Fruit fly (Drosophila melanogaster) whole organism, embryonic: Measurements from ENCODE around the gene dachs.
A peak's percentile ranks its signal among the peaks of the same experiment; 100 is the strongest.

ENCODE experiments used
- BEAF-32 ChIP-seq: fragments of 200-800 bp; sonication (Bioruptor generic); optimal IDR thresholded peaks from 3 replicates; lab custom pipeline; 2017; ENCODE audit warnings: missing biosample characterization, missing genetic modification characterization, mild to moderate bottlenecking, moderate library complexity, missing genetic modification reagents
- CG10147 ChIP-seq: fragments of 200-800 bp; sonication (Bioruptor generic); optimal IDR thresholded peaks from 2 replicates; lab custom pipeline; 2019; ENCODE audit warnings: missing biosample characterization, mild to moderate bottlenecking, missing genetic modification characterization, moderate library complexity
- CG10274 ChIP-seq: fragments of 200-800 bp; sonication (Bioruptor generic); optimal IDR thresholded peaks from 3 replicates; lab custom pipeline; 2017; ENCODE audit warnings: missing biosample characterization, mild to moderate bottlenecking, missing genetic modification characterization
- CG10462 ChIP-seq: fragments of 200-800 bp; sonication (Bioruptor generic); optimal IDR thresholded peaks from 2 replicates; lab custom pipeline; 2016; ENCODE audit warnings: missing biosample characterization, missing genetic modification characterization
- CG11723 ChIP-seq: fragments of 200-800 bp; sonication (Bioruptor generic); optimal IDR thresholded peaks from 2 replicates; lab custom pipeline; 2017; ENCODE audit warnings: missing biosample characterization, mild to moderate bottlenecking, missing genetic modification characterization
- CG1233 ChIP-seq: fragments of 200-800 bp; sonication (Bioruptor generic); optimal IDR thresholded peaks from 4 replicates; lab custom pipeline; 2018; ENCODE audit warnings: missing biosample characterization, mild to moderate bottlenecking, missing genetic modification characterization
- CG15269 ChIP-seq: fragments of 200-800 bp; sonication (Bioruptor generic); optimal IDR thresholded peaks from 2 replicates; lab custom pipeline; 2018; ENCODE audit warnings: missing biosample characterization, mild to moderate bottlenecking, missing genetic modification characterization, moderate library complexity
- CG15514 ChIP-seq: fragments of 200-800 bp; sonication (Bioruptor generic); optimal IDR thresholded peaks from 3 replicates; lab custom pipeline; 2017; ENCODE audit warnings: missing biosample characterization, missing genetic modification characterization, mild to moderate bottlenecking, moderate library complexity, missing genetic modification reagents
- CG15696 ChIP-seq: fragments of 200-800 bp; sonication (Bioruptor generic); optimal IDR thresholded peaks from 2 replicates; lab custom pipeline; 2019; ENCODE audit warnings: missing biosample characterization, mild to moderate bottlenecking, missing genetic modification characterization, moderate library complexity
- CG17829 ChIP-seq: fragments of 200-800 bp; optimal IDR thresholded peaks from 2 replicates; lab custom pipeline; 2019; ENCODE audit warnings: missing biosample characterization, mild to moderate bottlenecking, missing genetic modification characterization, moderate library complexity
- CG2678 ChIP-seq: fragments of 200-800 bp; sonication (Bioruptor generic); optimal IDR thresholded peaks from 3 replicates; lab custom pipeline; 2019; ENCODE audit warnings: missing biosample characterization, mild to moderate bottlenecking, missing genetic modification characterization, moderate library complexity
- CG2889 ChIP-seq: fragments of 200-800 bp; sonication (Bioruptor generic); IDR thresholded peaks from 3 replicates; pipeline ENCODE4 v1.3.6; 2022; ENCODE audit warnings: missing biosample characterization, missing genetic modification characterization
- CG30020 ChIP-seq: fragments of 200-800 bp; optimal IDR thresholded peaks from 2 replicates; lab custom pipeline; 2019; ENCODE audit warnings: missing biosample characterization, mild to moderate bottlenecking, missing genetic modification characterization, moderate library complexity
- CG3281 ChIP-seq: fragments of 200-800 bp; sonication (Bioruptor generic); optimal IDR thresholded peaks from 3 replicates; lab custom pipeline; 2017; ENCODE audit warnings: missing biosample characterization, mild to moderate bottlenecking, missing genetic modification characterization
- CG34224 ChIP-seq: fragments of 200-800 bp; sonication (Bioruptor generic); IDR thresholded peaks from 3 replicates; pipeline ENCODE4 v1.3.6; 2022; ENCODE audit warnings: missing biosample characterization, missing genetic modification characterization; ENCODE audit not compliant: partially characterized antibody
- CG43689 ChIP-seq: fragments of 200-800 bp; sonication (Bioruptor generic); IDR thresholded peaks from 2 replicates; pipeline ENCODE4 v1.3.6; 2022; ENCODE audit warnings: missing biosample characterization, missing genetic modification characterization
- CG6791 ChIP-seq: fragments of 200-800 bp; sonication (Bioruptor generic); IDR thresholded peaks from 3 replicates; pipeline ENCODE4 v1.3.6; 2022; ENCODE audit warnings: missing biosample characterization, missing genetic modification characterization; ENCODE audit not compliant: partially characterized antibody
- CHES-1-like ChIP-seq: fragments of 200-800 bp; sonication (Bioruptor generic); optimal IDR thresholded peaks from 2 replicates; lab custom pipeline; 2016; ENCODE audit warnings: missing biosample characterization, missing genetic modification characterization
- Drgx ChIP-seq: fragments of 200-800 bp; sonication (Bioruptor generic); IDR thresholded peaks from 2 replicates; pipeline ENCODE4 v1.3.6; 2022; ENCODE audit warnings: missing biosample characterization, missing genetic modification characterization
- HLHmδ ChIP-seq: fragments of 200-800 bp; sonication (Bioruptor generic); optimal IDR thresholded peaks from 2 replicates; lab custom pipeline; 2018; ENCODE audit warnings: missing biosample characterization, mild to moderate bottlenecking, missing genetic modification characterization, moderate library complexity
- Hr3 ChIP-seq: fragments of 200-800 bp; sonication (Bioruptor generic); optimal IDR thresholded peaks from 3 replicates; lab custom pipeline; 2016; ENCODE audit warnings: missing biosample characterization, missing genetic modification characterization
- NFAT ChIP-seq: fragments of 200-800 bp; sonication (Bioruptor generic); IDR thresholded peaks from 2 replicates; pipeline ENCODE4 v1.3.6; 2022; ENCODE audit warnings: missing biosample characterization, missing genetic modification characterization
- Poxn ChIP-seq: fragments of 200-800 bp; sonication (Bioruptor generic); IDR thresholded peaks from 2 replicates; pipeline ENCODE4 v1.3.6; 2022; ENCODE audit warnings: missing biosample characterization, missing genetic modification characterization
- Trl ChIP-seq, 3 experiments: fragments of >200 bp in 2 of 3; fragments of 200-800 bp in 1 of 3; sonication (Bioruptor generic) in 1 of 3; optimal IDR thresholded peaks; 2 replicates in 1 of 3; 3 replicates in 2 of 3; lab custom pipeline; 2016 to 2017; ENCODE audit warnings: missing biosample characterization in 1 of 3, missing genetic modification characterization in 1 of 3
- Usf ChIP-seq: fragments of 200-800 bp; sonication (Bioruptor generic); optimal IDR thresholded peaks from 2 replicates; lab custom pipeline; 2017; ENCODE audit warnings: missing genotype, missing biosample characterization, missing genetic modification characterization
- Vsx1 ChIP-seq: fragments of 200-800 bp; sonication (Bioruptor generic); optimal IDR thresholded peaks from 2 replicates; lab custom pipeline; 2017; ENCODE audit warnings: missing biosample characterization, mild to moderate bottlenecking, missing genetic modification characterization, missing genetic modification reagents
- ato ChIP-seq: fragments of 200-800 bp; sonication (Bioruptor generic); IDR thresholded peaks from 2 replicates; pipeline ENCODE4 v1.3.6; 2022; ENCODE audit warnings: missing biosample characterization, missing genetic modification characterization; ENCODE audit not compliant: partially characterized antibody
- btn ChIP-seq: fragments of 200-800 bp; sonication (Bioruptor generic); optimal IDR thresholded peaks from 2 replicates; lab custom pipeline; 2016; ENCODE audit warnings: missing biosample characterization, missing genetic modification characterization
- caup ChIP-seq: fragments of 200-800 bp; sonication (Bioruptor generic); optimal IDR thresholded peaks from 3 replicates; lab custom pipeline; 2017; ENCODE audit warnings: missing biosample characterization, mild to moderate bottlenecking, missing genetic modification characterization, moderate library complexity; ENCODE audit not compliant: severe bottlenecking
- chn ChIP-seq: fragments of 200-800 bp; sonication (Bioruptor generic); optimal IDR thresholded peaks from 2 replicates; lab custom pipeline; 2016; ENCODE audit warnings: missing biosample characterization, missing genetic modification characterization
- corto ChIP-seq: fragments of 200-800 bp; sonication (Bioruptor generic); optimal IDR thresholded peaks from 2 replicates; lab custom pipeline; 2016; ENCODE audit warnings: missing biosample characterization, mild to moderate bottlenecking, missing genetic modification characterization, moderate library complexity
- dati ChIP-seq: fragments of 200-800 bp; sonication (Bioruptor generic); IDR thresholded peaks from 2 replicates; pipeline ENCODE4 v1.3.6; 2022; ENCODE audit warnings: missing biosample characterization, missing genetic modification characterization
- ems ChIP-seq: fragments of 200-800 bp; sonication (Bioruptor generic); optimal IDR thresholded peaks from 3 replicates; lab custom pipeline; 2016; ENCODE audit warnings: missing biosample characterization, missing genetic modification characterization
- ftz-f1 ChIP-seq: fragments of 200-800 bp; sonication (Bioruptor generic); optimal IDR thresholded peaks from 2 replicates; lab custom pipeline; 2016; ENCODE audit warnings: missing biosample characterization, missing genetic modification characterization
- knrl ChIP-seq: fragments of 200-800 bp; sonication (Bioruptor generic); IDR thresholded peaks from 3 replicates; pipeline ENCODE4 v1.3.6; 2022; ENCODE audit warnings: missing biosample characterization, missing genetic modification characterization; ENCODE audit not compliant: partially characterized antibody
- lab ChIP-seq: fragments of 200-800 bp; sonication (Bioruptor generic); optimal IDR thresholded peaks from 3 replicates; lab custom pipeline; 2017; ENCODE audit warnings: missing biosample characterization, missing genetic modification characterization, mild to moderate bottlenecking, moderate library complexity, missing genetic modification reagents
- odd ChIP-seq: fragments of 200-800 bp; sonication (Bioruptor generic); optimal IDR thresholded peaks from 2 replicates; lab custom pipeline; 2017; ENCODE audit warnings: missing biosample characterization, mild to moderate bottlenecking, missing genetic modification characterization
- otp ChIP-seq: fragments of 200-800 bp; sonication (Bioruptor generic); IDR thresholded peaks from 3 replicates; pipeline ENCODE4, ENCODE4 v1.3.6; 2022; ENCODE audit warnings: missing biosample characterization, missing genetic modification characterization
- p53 ChIP-seq: fragments of 200-800 bp; sonication (Bioruptor generic); optimal IDR thresholded peaks from 2 replicates; lab custom pipeline; 2016; ENCODE audit warnings: missing biosample characterization, missing genetic modification characterization
- peb ChIP-seq: fragments of 200-800 bp; sonication (Bioruptor generic); IDR thresholded peaks from 2 replicates; pipeline ENCODE4 v1.3.6; 2022; ENCODE audit warnings: missing biosample characterization, missing genetic modification characterization
- sens-2 ChIP-seq: fragments of 200-800 bp; sonication (Bioruptor generic); IDR thresholded peaks from 2 replicates; pipeline ENCODE4 v1.3.6; 2022; ENCODE audit warnings: missing biosample characterization, missing genetic modification characterization
- sim ChIP-seq: fragments of 200-800 bp; sonication (Bioruptor generic); IDR thresholded peaks from 2 replicates; pipeline ENCODE4 v1.3.6; 2022; ENCODE audit warnings: missing biosample characterization, missing genetic modification characterization
- sr ChIP-seq: fragments of 200-800 bp; sonication (Bioruptor generic); IDR thresholded peaks from 3 replicates; pipeline ENCODE4 v1.3.6; 2022; ENCODE audit warnings: missing biosample characterization, missing genetic modification characterization
- trem ChIP-seq: fragments of 200-800 bp; optimal IDR thresholded peaks from 3 replicates; lab custom pipeline; 2019; ENCODE audit warnings: missing biosample characterization, mild to moderate bottlenecking, missing genetic modification characterization, moderate library complexity
- tx ChIP-seq: fragments of 200-800 bp; sonication (Bioruptor generic); optimal IDR thresholded peaks from 2 replicates; lab custom pipeline; 2016; ENCODE audit warnings: missing biosample characterization, missing genetic modification characterization
- unpg ChIP-seq: fragments of 200-800 bp; sonication (Bioruptor generic); optimal IDR thresholded peaks from 3 replicates; lab custom pipeline; 2018; ENCODE audit warnings: missing biosample characterization, mild to moderate bottlenecking, missing genetic modification characterization, moderate library complexity
- vfl ChIP-seq: fragments of 200-800 bp; sonication (Bioruptor generic); optimal IDR thresholded peaks from 2 replicates; lab custom pipeline; 2016; ENCODE audit warnings: missing biosample characterization, missing genetic modification characterization
- wor ChIP-seq: fragments of 200-800 bp; sonication (Bioruptor generic); IDR thresholded peaks from 2 replicates; pipeline ENCODE4 v1.3.6; 2022; ENCODE audit warnings: missing biosample characterization, missing genetic modification characterization
- yki ChIP-seq: fragments of >200 bp; optimal IDR thresholded peaks from 3 replicates; lab custom pipeline; 2018
- zen ChIP-seq: fragments of 200-800 bp; sonication (Bioruptor generic); optimal IDR thresholded peaks from 3 replicates; lab custom pipeline; 2018; ENCODE audit warnings: missing biosample characterization, mild to moderate bottlenecking, missing genetic modification characterization, moderate library complexity

Gene dachs

dm6 chr2L:8464107-8464582 lies 2.5 kb upstream of the dachs start, which contains the start of gene prg (continued):
- no peak for TF ChIP-seq p53 (GFP tag; lab: Kevin White, UChicago)
- no peak for TF ChIP-seq yki (lab: Kevin White, UChicago)
- TF ChIP-seq Vsx1 (GFP tag; lab: Kevin White, UChicago) = peak; percentile 31
- no peak for TF ChIP-seq btn
- TF ChIP-seq CG1233 (GFP tag; lab: Kevin White, UChicago) = peak; percentile 46
- TF ChIP-seq CG43689 (GFP tag; lab: Robert Waterston, UW) = no peak; the same call in 1 of the 2 replicates
- TF ChIP-seq peb (GFP tag; lab: Robert Waterston, UW) = no peak
- no peak for TF ChIP-seq corto
- TF ChIP-seq ato = peak; percentile 97
- peak; percentile 68 for TF ChIP-seq trem
- TF ChIP-seq odd (GFP tag; lab: Kevin White, UChicago) = peak; percentile 68
- TF ChIP-seq unpg (GFP tag; lab: Kevin White, UChicago) = peak; percentile 77
- peak; percentile 68 for TF ChIP-seq CG15269 (tag; lab: Kevin White, UChicago)
- TF ChIP-seq caup (GFP tag; lab: Kevin White, UChicago) = peak; percentile 21
- peak; percentile 58 for TF ChIP-seq Hr3 (GFP tag; lab: Kevin White, UChicago)
- TF ChIP-seq CHES-1-like (GFP tag; lab: Kevin White, UChicago) = peak; percentile 54
- peak; percentile 43 for TF ChIP-seq CG15696
- TF ChIP-seq CG11723 (GFP tag; lab: Kevin White, UChicago) = peak; percentile 21
- TF ChIP-seq Usf = no peak
- TF ChIP-seq Drgx (GFP tag; lab: Robert Waterston, UW) = no peak
- TF ChIP-seq CG3281 (GFP tag; lab: Kevin White, UChicago) = peak; percentile 73
- peak; percentile 45; the same call in 1 of the 3 replicates for TF ChIP-seq otp (GFP tag; lab: Robert Waterston, UW)
- TF ChIP-seq vfl (GFP tag; lab: Kevin White, UChicago) = no peak
- TF ChIP-seq CG30020 (tag; lab: Kevin White, UChicago) = peak; percentile 47
- no peak for TF ChIP-seq ftz-f1
- TF ChIP-seq CG10147 (GFP tag; lab: Kevin White, UChicago) = peak; percentile 81
- no peak for TF ChIP-seq sens-2
- TF ChIP-seq BEAF-32 (GFP tag; lab: Kevin White, UChicago) = peak; percentile 88
- peak; percentile 52 for TF ChIP-seq NFAT (GFP tag; lab: Robert Waterston, UW)
- TF ChIP-seq sim = no peak
- TF ChIP-seq CG2678 (tag; lab: Kevin White, UChicago) = peak; percentile 77
- TF ChIP-seq CG17829 (tag; lab: Kevin White, UChicago) = peak; percentile 55
- no peak for TF ChIP-seq Poxn (GFP tag; lab: Robert Waterston, UW)
- peak; percentile 79 for TF ChIP-seq lab
- TF ChIP-seq wor (GFP tag; lab: Robert Waterston, UW) = no peak
- TF ChIP-seq CG6791 (GFP tag; lab: Robert Waterston, UW) = peak; percentile 97
- no peak for TF ChIP-seq CG10274 (GFP tag; lab: Kevin White, UChicago)
- TF ChIP-seq CG15514 = peak; percentile 47
- peak; percentile 33 for TF ChIP-seq chn
- peak; percentile 90 for TF ChIP-seq knrl (GFP tag; lab: Robert Waterston, UW)
- TF ChIP-seq sr (GFP tag; lab: Robert Waterston, UW) = no peak
- TF ChIP-seq Trl (optimal IDR thresholded peaks at IDR 0.05; lab: Kevin White, UChicago) = no peak
- peak; percentile 74 for TF ChIP-seq Trl (GFP tag; optimal IDR thresholded peaks at IDR 0.05; lab: Kevin White, UChicago)
- peak; percentile 35 for TF ChIP-seq tx
- TF ChIP-seq CG10462 (GFP tag; lab: Kevin White, UChicago) = peak; percentile 34
- no peak for TF ChIP-seq dati (GFP tag; lab: Robert Waterston, UW)
- TF ChIP-seq ems (GFP tag; lab: Kevin White, UChicago) = peak; percentile 78
- TF ChIP-seq CG2889 (GFP tag; lab: Robert Waterston, UW) = no peak
- peak; percentile 40 for TF ChIP-seq zen (tag; lab: Kevin White, UChicago)
- no peak for TF ChIP-seq HLHmδ (GFP tag; lab: Kevin White, UChicago)
- peak; percentile 99 for TF ChIP-seq CG34224
